Worm (Caenorhabditis elegans) whole organism, L1 larva: Measurements from ENCODE around the gene F48F5.8.

Source experiments
- C34B4.2 ChIP-seq: sonication (generic microtip); optimal IDR thresholded peaks from 2 replicates; lab custom pipeline; 2017; ENCODE audit warnings: mild to moderate bottlenecking, missing genetic modification characterization, missing compliant biosample characterization
- alr-1 ChIP-seq: fragments of 200-800 bp; sonication (Bioruptor generic); optimal IDR thresholded peaks from 2 replicates; lab custom pipeline; 2018; ENCODE audit warnings: borderline replicate concordance, mild to moderate bottlenecking, missing genetic modification characterization, missing compliant biosample characterization
- aly-2 ChIP-seq: fragments of 150-350 bp; optimal IDR thresholded peaks from 2 replicates; lab custom pipeline; 2014; ENCODE audit warnings: missing biosample characterization, missing genetic modification characterization
- ama-1 ChIP-seq: fragments of 150-350 bp; optimal IDR thresholded peaks from 2 replicates; lab custom pipeline; 2014
- ceh-63 ChIP-seq: fragments of 200-800 bp; sonication (Bioruptor generic); optimal IDR thresholded peaks from 2 replicates; lab custom pipeline; 2018; ENCODE audit warnings: mild to moderate bottlenecking, missing genetic modification characterization, missing compliant biosample characterization
- ceh-82 ChIP-seq, 3 experiments: fragments of 150-350 bp in 1 of 3; sonication (generic microtip) in 2 of 3; optimal IDR thresholded peaks; 2 replicates each; lab custom pipeline; 2014 to 2017; ENCODE audit warnings: missing biosample characterization in 3 of 3, missing genetic modification characterization in 3 of 3
- dpl-1 ChIP-seq, 3 experiments: fragments of 150-350 bp in 2 of 3; sonication (generic microtip) in 1 of 3; optimal IDR thresholded peaks; 2 replicates each; lab custom pipeline; 2014 to 2017; ENCODE audit warnings: missing biosample characterization in 3 of 3, missing genetic modification characterization in 3 of 3, missing genetic modification reagents in 3 of 3
- efl-3 ChIP-seq: fragments of 200-800 bp; sonication (Bioruptor generic); optimal IDR thresholded peaks from 2 replicates; lab custom pipeline; 2018; ENCODE audit warnings: mild to moderate bottlenecking, missing genetic modification characterization, missing compliant biosample characterization
- elt-2 ChIP-seq: sonication (generic microtip); optimal IDR thresholded peaks from 2 replicates; lab custom pipeline; 2016; ENCODE audit warnings: missing genetic modification characterization, mild to moderate bottlenecking, inconsistent platforms, missing compliant biosample characterization, missing genetic modification reagents
- fkh-4 ChIP-seq: sonication (generic microtip); optimal IDR thresholded peaks from 2 replicates; lab custom pipeline; 2016; ENCODE audit warnings: missing compliant biosample characterization, missing genetic modification characterization, borderline replicate concordance
- fos-1 ChIP-seq: fragments of 150-350 bp; optimal IDR thresholded peaks from 2 replicates; lab custom pipeline; 2014; ENCODE audit warnings: missing biosample characterization, missing genetic modification characterization
- hlh-4 ChIP-seq: sonication (generic microtip); optimal IDR thresholded peaks from 2 replicates; lab custom pipeline; 2016; ENCODE audit warnings: mild to moderate bottlenecking, missing genetic modification characterization, missing compliant biosample characterization
- hpl-2 ChIP-seq: fragments of 150-350 bp; optimal IDR thresholded peaks from 2 replicates; lab custom pipeline; 2014; ENCODE audit warnings: missing biosample characterization, missing genetic modification reagents, missing genetic modification characterization
- irx-1 ChIP-seq: sonication (generic microtip); optimal IDR thresholded peaks from 2 replicates; lab custom pipeline; 2016; ENCODE audit warnings: missing genetic modification characterization, missing compliant biosample characterization
- isw-1 ChIP-seq: fragments of 200-800 bp; sonication (Bioruptor generic); IDR thresholded peaks from 2 replicates; pipeline ENCODE4 v1.3.6; 2022; ENCODE audit warnings: missing genetic modification characterization, missing compliant biosample characterization
- lin-14 ChIP-seq: fragments of 200-800 bp; sonication (Bioruptor generic); optimal IDR thresholded peaks from 2 replicates; lab custom pipeline; 2018; ENCODE audit warnings: mild to moderate bottlenecking, missing genetic modification characterization, moderate library complexity, missing compliant biosample characterization
- lin-35 ChIP-seq, 2 experiments: fragments of 150-350 bp; optimal IDR thresholded peaks; 2 replicates each; lab custom pipeline; 2014; ENCODE audit warnings: missing biosample characterization in 2 of 2, missing genetic modification characterization in 2 of 2, missing genetic modification reagents in 2 of 2
- lir-3 ChIP-seq: sonication (generic microtip); optimal IDR thresholded peaks from 2 replicates; lab custom pipeline; 2016; ENCODE audit warnings: mild to moderate bottlenecking, missing genetic modification characterization, moderate library complexity, missing compliant biosample characterization; ENCODE audit not compliant: poor library complexity
- lsy-2 ChIP-seq, 2 experiments: fragments of 150-350 bp; optimal IDR thresholded peaks; 2 replicates each; lab custom pipeline; 2014; ENCODE audit warnings: missing biosample characterization in 2 of 2, missing genetic modification characterization in 2 of 2
- mdl-1 ChIP-seq, 2 experiments: fragments of 150-350 bp; optimal IDR thresholded peaks; 2 replicates each; lab custom pipeline; 2014 to 2017; ENCODE audit warnings: missing biosample characterization in 2 of 2, missing genetic modification characterization in 2 of 2, inconsistent platforms in 1 of 2
- mef-2 ChIP-seq: fragments of 150-350 bp; optimal IDR thresholded peaks from 2 replicates; lab custom pipeline; 2014; ENCODE audit warnings: missing biosample characterization, missing genetic modification characterization
- nhr-20 ChIP-seq: sonication (generic microtip); optimal IDR thresholded peaks from 2 replicates; lab custom pipeline; 2016; ENCODE audit warnings: mild to moderate bottlenecking, missing genetic modification characterization, missing compliant biosample characterization
- nhr-237 ChIP-seq: fragments of 150-350 bp; optimal IDR thresholded peaks from 2 replicates; lab custom pipeline; 2014; ENCODE audit warnings: missing biosample characterization, missing genetic modification characterization
- nhr-71 ChIP-seq: sonication (generic microtip); optimal IDR thresholded peaks from 2 replicates; lab custom pipeline; 2016; ENCODE audit warnings: mild to moderate bottlenecking, missing genetic modification characterization, moderate library complexity, missing compliant biosample characterization
- nhr-76 ChIP-seq: sonication (generic microtip); optimal IDR thresholded peaks from 2 replicates; lab custom pipeline; 2017; ENCODE audit warnings: missing biosample characterization, missing genetic modification characterization
- nhr-85 ChIP-seq: sonication (generic microtip); peaks from one replicate; lab custom pipeline; 2016; ENCODE audit warnings: missing genetic modification characterization, inconsistent platforms, missing compliant biosample characterization
- pqm-1 ChIP-seq: sonication (generic microtip); optimal IDR thresholded peaks from 3 replicates; lab custom pipeline; 2017; ENCODE audit warnings: missing biosample characterization, missing genetic modification characterization
- skn-1 ChIP-seq: fragments of 150-350 bp; optimal IDR thresholded peaks from 2 replicates; lab custom pipeline; 2014; ENCODE audit warnings: missing biosample characterization, missing genetic modification characterization
- sptf-1 ChIP-seq: fragments of 150-350 bp; optimal IDR thresholded peaks from 2 replicates; lab custom pipeline; 2014; ENCODE audit warnings: missing biosample characterization, missing genetic modification characterization
- sup-37 ChIP-seq: fragments of 200-800 bp; sonication (Bioruptor generic); optimal IDR thresholded peaks from 2 replicates; lab custom pipeline; 2018; ENCODE audit warnings: mild to moderate bottlenecking, missing genetic modification characterization, missing compliant biosample characterization
- swsn-7 ChIP-seq: sonication (generic microtip); optimal IDR thresholded peaks from 2 replicates; lab custom pipeline; 2016; ENCODE audit warnings: missing genetic modification characterization, missing compliant biosample characterization
- tbx-2 ChIP-seq: sonication (generic microtip); optimal IDR thresholded peaks from 2 replicates; lab custom pipeline; 2016; ENCODE audit warnings: missing genetic modification characterization, missing compliant biosample characterization
- unc-130 ChIP-seq: fragments of 150-350 bp; optimal IDR thresholded peaks from 2 replicates; lab custom pipeline; 2017; ENCODE audit warnings: missing biosample characterization, missing genetic modification characterization, inconsistent platforms
- xbp-1 ChIP-seq: sonication (generic microtip); optimal IDR thresholded peaks from 2 replicates; lab custom pipeline; 2016; ENCODE audit warnings: missing genetic modification characterization, missing compliant biosample characterization
- zag-1 ChIP-seq: fragments of 150-350 bp; optimal IDR thresholded peaks from 2 replicates; lab custom pipeline; 2014; ENCODE audit warnings: missing biosample characterization, missing genetic modification characterization
- ztf-11 ChIP-seq, 2 experiments: sonication (generic microtip); optimal IDR thresholded peaks; 2 replicates each; lab custom pipeline; 2016 to 2017; ENCODE audit warnings: missing genetic modification characterization in 2 of 2, missing biosample characterization in 1 of 2, missing compliant biosample characterization in 1 of 2
- ztf-4 ChIP-seq: fragments of 150-350 bp; optimal IDR thresholded peaks from 2 replicates; lab custom pipeline; 2014; ENCODE audit warnings: missing biosample characterization, missing genetic modification characterization

The F48F5.8 gene

ce11 chrV:20383065-20383609 is 42.0 kb upstream of the F48F5.8 start, which contains the start of gene K02E2.11 (continued):
- TF ChIP-seq aly-2 (tag; lab: Kevin White, UChicago) = no peak
- no peak for TF ChIP-seq ama-1 (lab: Kevin White, UChicago)
- peak; percentile 7 for TF ChIP-seq irx-1 (tag; lab: Kevin White, UChicago)
- TF ChIP-seq fkh-4 (tag; lab: Kevin White, UChicago) = no peak
- no peak for TF ChIP-seq hlh-4 (tag; lab: Kevin White, UChicago)
- TF ChIP-seq xbp-1 (tag; lab: Kevin White, UChicago) = peak; percentile 38
- TF ChIP-seq lsy-2 (tag; optimal IDR thresholded peaks at IDR 0.05; lab: Kevin White, UChicago) = peak; percentile 23 to 44
- TF ChIP-seq nhr-20 (tag; lab: Kevin White, UChicago) = peak; percentile 50
- no peak for TF ChIP-seq C34B4.2 (tag; lab: Kevin White, UChicago)
- TF ChIP-seq mdl-1 (tag; optimal IDR thresholded peaks at IDR 0.05; lab: Kevin White, UChicago) = peak in 1 of 2 experiments; percentile 59
- TF ChIP-seq ceh-82 (tag; optimal IDR thresholded peaks at IDR 0.05; lab: Kevin White, UChicago) = peak in 2 of 3 experiments; percentile 51 to 52
- TF ChIP-seq sup-37 (GFP tag; lab: Kevin White, UChicago) = no peak
- peak in 2 of 3 experiments; percentile 4 to 21 for TF ChIP-seq dpl-1 (GFP tag; optimal IDR thresholded peaks at IDR 0.05; lab: Kevin White, UChicago)
- TF ChIP-seq lir-3 (tag; lab: Kevin White, UChicago) = no peak
- no peak for TF ChIP-seq nhr-76 (tag; lab: Kevin White, UChicago)
- TF ChIP-seq nhr-71 (tag; lab: Kevin White, UChicago) = peak; percentile 62

- no peak for TF ChIP-seq ztf-11 (tag; optimal IDR thresholded peaks at IDR 0.05; lab: Kevin White, UChicago)
- TF ChIP-seq lin-14 = no peak
- no peak for TF ChIP-seq isw-1 (GFP tag; lab: Robert Waterston, UW)
- no peak for TF ChIP-seq zag-1
- TF ChIP-seq hpl-2 = no peak
- no peak for TF ChIP-seq mef-2 (tag; lab: Kevin White, UChicago)
- no peak for TF ChIP-seq efl-3 (GFP tag; lab: Kevin White, UChicago)
- TF ChIP-seq swsn-7 (tag; lab: Kevin White, UChicago) = no peak
- no peak for TF ChIP-seq alr-1 (tag; lab: Kevin White, UChicago)
- TF ChIP-seq unc-130 (tag; lab: Kevin White, UChicago) = no peak
- TF ChIP-seq tbx-2 (tag; lab: Kevin White, UChicago) = no peak
- TF ChIP-seq lir-3 (tag; lab: Kevin White, UChicago) = no peak
- TF ChIP-seq fos-1 (tag; lab: Kevin White, UChicago) = no peak
These were observed 38.2 kb upstream of the F48F5.8 start, which contains the start of gene K02E2.7 for ce11 chrV:20386942-20387341. Gene K02E2.7, minus strand, starts transcription at chrV:20387042.

ce11 chrV:20387415-20387814 is 37.7 kb upstream of the F48F5.8 start, which contains the start of gene F53H2.1:
Gene F53H2.1, plus strand, starts transcription at chrV:20387715.
- TF ChIP-seq fkh-4 (tag; lab: Kevin White, UChicago) (no peak), nhr-85 (peak; percentile 50)

- TF ChIP-seq fos-1 (tag; lab: Kevin White, UChicago) (no peak), swsn-7 (tag; lab: Kevin White, UChicago) (no peak), ceh-63 (no peak), nhr-85 (no peak), ztf-4 (no peak), aly-2 (tag; lab: Kevin White, UChicago) (no peak), hpl-2 (no peak), sptf-1 (tag; lab: Kevin White, UChicago) (no peak), pqm-1 (tag; lab: Kevin White, UChicago) (no peak), skn-1 (tag; lab: Kevin White, UChicago) (no peak), elt-2 (tag; lab: Kevin White, UChicago) (no peak), alr-1 (tag; lab: Kevin White, UChicago) (no peak), lin-35 (GFP tag; optimal IDR thresholded peaks at IDR 0.05; lab: Kevin White, UChicago) (no peak), tbx-2 (tag; lab: Kevin White, UChicago) (no peak), nhr-237 (tag; lab: Kevin White, UChicago) (no peak), irx-1 (tag; lab: Kevin White, UChicago) (no peak)
These were observed 31.4 kb upstream of the F48F5.8 start, which contains the start of gene cnc-7 for ce11 chrV:20393773-20394172. Gene cnc-7, plus strand, starts transcription at chrV:20394073.
